Worm (Caenorhabditis elegans): ENCODE measurements around the gene srx-50.

- TF ChIP-seq zag-1 (tag; optimal IDR thresholded peaks at IDR 0.05), result no peak
- TF ChIP-seq lin-13 (GFP tag; optimal IDR thresholded peaks at IDR 0.05), result no peak
- TF ChIP-seq ztf-11 (tag; optimal IDR thresholded peaks at IDR 0.05), result no peak
- no peak for TF ChIP-seq unc-98 (GFP tag; IDR thresholded peaks at IDR 0.05)
- TF ChIP-seq ces-1 (GFP tag; optimal IDR thresholded peaks at IDR 0.05), result no peak
- no peak for TF ChIP-seq rnt-1 (tag; optimal IDR thresholded peaks at IDR 0.05)
- TF ChIP-seq unc-30 (tag; optimal IDR thresholded peaks at IDR 0.05), result no peak
- no peak for TF ChIP-seq hlh-4 (tag; optimal IDR thresholded peaks at IDR 0.05)
- TF ChIP-seq elt-3 (tag; optimal IDR thresholded peaks at IDR 0.05), result no peak
- no peak for TF ChIP-seq ztf-4 (tag; optimal IDR thresholded peaks at IDR 0.05)
- no peak for TF ChIP-seq mef-2 (tag; optimal IDR thresholded peaks at IDR 0.05)
Measured at ce11 chrIV:7036790-7037189, 21.0 kb upstream of the srx-50 start, which contains the start of gene ufl-1.

All from whole organism, L1 larva.